Worm (Caenorhabditis elegans): ENCODE data around the gene elks-1.

Gene elks-1

DNA sequence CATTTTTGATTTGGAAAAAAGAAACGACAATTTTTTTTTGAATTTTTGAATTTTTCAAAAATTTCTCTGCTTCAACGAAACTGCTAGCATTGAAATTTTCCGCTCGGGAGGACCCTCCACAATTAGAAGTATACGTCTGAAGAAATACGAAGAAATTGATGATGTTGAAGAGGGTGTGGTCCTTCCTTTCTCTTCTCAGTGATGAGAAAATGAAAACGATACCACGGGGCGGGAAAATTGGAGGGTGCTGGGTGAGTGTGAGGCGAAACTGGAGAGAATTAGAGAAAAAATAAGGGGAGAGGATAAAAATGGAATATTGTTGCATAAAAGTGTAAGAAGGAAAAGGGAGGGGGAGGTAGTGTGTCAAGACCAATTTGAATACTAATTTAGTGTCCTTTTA, 2.2 kb upstream of the elks-1 start:
- TF ChIP-seq lin-15B (tag; optimal IDR thresholded peaks at IDR 0.05): no peak
- no peak for TF ChIP-seq unc-62 (GFP tag; optimal IDR thresholded peaks at IDR 0.05)
- no peak for TF ChIP-seq egl-5 (tag; optimal IDR thresholded peaks at IDR 0.05)
- TF ChIP-seq ama-1 (optimal IDR thresholded peaks at IDR 0.05): no peak
- TF ChIP-seq nfya-1 (tag; optimal IDR thresholded peaks at IDR 0.05; ENCODE audit: insufficient read depth): peak; percentile 0

DNA sequence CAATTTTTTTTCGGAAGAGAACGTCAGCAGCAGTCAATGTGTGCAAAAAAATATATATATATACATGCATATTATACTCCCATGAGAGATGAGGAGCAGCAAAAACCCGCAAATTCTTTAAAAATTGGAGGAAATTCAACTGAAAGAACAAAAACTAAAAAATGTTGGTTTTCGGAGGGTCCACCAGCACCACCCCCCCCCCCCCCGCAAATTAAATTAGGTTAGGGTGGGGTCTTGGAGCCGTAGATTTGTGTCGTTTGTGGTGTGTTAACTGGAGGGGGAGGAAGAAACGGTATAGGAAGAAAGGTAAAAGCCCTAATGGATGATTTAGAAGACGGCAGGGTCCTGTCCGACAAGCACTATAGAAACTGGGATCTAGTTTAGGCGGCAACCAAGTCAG, 1.5 kb downstream of the elks-1 start:
- no peak for TF ChIP-seq ceh-9 (tag; optimal IDR thresholded peaks at IDR 0.05)
- no peak for TF ChIP-seq ceh-82 (tag; optimal IDR thresholded peaks at IDR 0.05)
- TF ChIP-seq elt-3 (tag; optimal IDR thresholded peaks at IDR 0.05): no peak
- TF ChIP-seq nhr-67 (tag; optimal IDR thresholded peaks at IDR 0.05): no peak
- TF ChIP-seq lsy-12 (tag; optimal IDR thresholded peaks at IDR 0.05): no peak
- no peak for TF ChIP-seq tbx-2 (tag; optimal IDR thresholded peaks at IDR 0.05)
- no peak for TF ChIP-seq ama-1 (optimal IDR thresholded peaks at IDR 0.05)
- TF ChIP-seq hmg-11 (tag; optimal IDR thresholded peaks at IDR 0.05): no peak
- no peak for TF ChIP-seq nhr-76 (tag; optimal IDR thresholded peaks at IDR 0.05)
- TF ChIP-seq jun-1 (tag; optimal IDR thresholded peaks at IDR 0.05): no peak
- TF ChIP-seq nhr-28 (tag; optimal IDR thresholded peaks at IDR 0.05): no peak
- TF ChIP-seq pha-4 (tag; optimal IDR thresholded peaks at IDR 0.05): no peak
- TF ChIP-seq aly-2 (tag; optimal IDR thresholded peaks at IDR 0.05): no peak
- TF ChIP-seq lin-39 (tag; optimal IDR thresholded peaks at IDR 0.05): no peak
- no peak for TF ChIP-seq unc-62 (GFP tag; optimal IDR thresholded peaks at IDR 0.05)
- TF ChIP-seq ZK546.5 (tag; optimal IDR thresholded peaks at IDR 0.05): no peak

DNA sequence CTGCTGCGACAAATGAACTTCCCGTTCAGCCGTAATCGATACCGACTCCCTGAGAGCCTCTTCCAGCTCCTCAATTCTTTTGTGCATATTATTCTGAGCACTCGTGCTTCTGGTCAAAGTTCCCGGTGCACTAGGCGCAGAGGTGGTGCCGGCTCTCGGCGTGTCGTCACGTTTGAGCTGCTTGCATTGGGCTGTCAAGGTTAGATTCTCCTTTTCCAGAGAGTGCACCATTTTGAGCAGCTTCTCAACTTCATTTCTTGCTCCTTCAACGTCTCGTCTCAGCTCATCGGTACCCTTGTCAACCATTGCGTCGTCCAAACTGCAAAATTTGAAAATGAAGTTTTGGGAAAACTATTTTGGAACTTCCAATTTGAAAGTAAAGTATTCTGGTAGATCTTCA, 4.3 kb downstream of the elks-1 start:
- no peak for TF ChIP-seq R02D3.7 (tag; optimal IDR thresholded peaks at IDR 0.05)
- TF ChIP-seq ama-1 (optimal IDR thresholded peaks at IDR 0.05): no peak
- TF ChIP-seq ztf-4 (tag; optimal IDR thresholded peaks at IDR 0.05): no peak
- no peak for TF ChIP-seq ceh-9 (tag; optimal IDR thresholded peaks at IDR 0.05)
- no peak for TF ChIP-seq pha-4 (tag; optimal IDR thresholded peaks at IDR 0.05)
- no peak for TF ChIP-seq nfya-1 (tag; optimal IDR thresholded peaks at IDR 0.05; ENCODE audit: insufficient read depth)
- TF ChIP-seq tbx-2 (tag; optimal IDR thresholded peaks at IDR 0.05): no peak

DNA sequence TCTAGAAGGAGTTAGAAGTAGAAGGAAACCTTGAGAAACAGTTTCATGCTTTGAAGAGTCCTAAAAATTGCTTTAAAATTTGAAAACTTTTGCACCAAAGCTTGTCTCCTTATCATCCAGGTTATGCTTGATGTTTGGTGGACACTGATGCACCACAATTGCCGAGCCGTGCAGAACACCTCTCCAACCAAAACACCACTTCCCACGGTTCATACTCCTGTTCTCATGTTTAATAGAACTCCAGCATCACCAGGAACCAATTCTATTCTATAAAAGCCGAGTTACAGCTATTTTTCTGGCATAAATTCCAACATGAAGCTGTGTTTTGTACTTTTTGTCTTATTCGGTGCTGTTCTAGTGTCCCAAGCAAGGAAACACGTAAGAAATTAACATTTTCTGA, 8.7 kb downstream of the elks-1 start, which contains the start of gene F42A6.2:
Gene F42A6.2 (plus strand): TSS at position 301 of the 400 bp plus-strand sequence.
- TF ChIP-seq ztf-4 (tag; optimal IDR thresholded peaks at IDR 0.05): no peak
- no peak for TF ChIP-seq nhr-77 (tag; optimal IDR thresholded peaks at IDR 0.05)
- TF ChIP-seq lin-15B (tag; optimal IDR thresholded peaks at IDR 0.05): no peak
- TF ChIP-seq ZK546.5 (tag; optimal IDR thresholded peaks at IDR 0.05): no peak
- TF ChIP-seq nhr-25 (tag; optimal IDR thresholded peaks at IDR 0.05): no peak
- no peak for TF ChIP-seq ceh-9 (tag; optimal IDR thresholded peaks at IDR 0.05)
- no peak for TF ChIP-seq fkh-10 (GFP tag; optimal IDR thresholded peaks at IDR 0.05)
- TF ChIP-seq aly-2 (tag; optimal IDR thresholded peaks at IDR 0.05): no peak
- no peak for TF ChIP-seq nhr-12 (tag; optimal IDR thresholded peaks at IDR 0.05)
- TF ChIP-seq lin-39 (tag; optimal IDR thresholded peaks at IDR 0.05): no peak
- TF ChIP-seq skn-1 (tag; optimal IDR thresholded peaks at IDR 0.05): no peak
- no peak for TF ChIP-seq elt-1 (tag; optimal IDR thresholded peaks at IDR 0.05)
- no peak for TF ChIP-seq elt-2 (tag; optimal IDR thresholded peaks at IDR 0.05)
- TF ChIP-seq nfya-1 (tag; optimal IDR thresholded peaks at IDR 0.05; ENCODE audit: insufficient read depth): no peak
- no peak for TF ChIP-seq nhr-43 (tag; optimal IDR thresholded peaks at IDR 0.05; ENCODE audit: poor library complexity, severe bottlenecking)

DNA sequence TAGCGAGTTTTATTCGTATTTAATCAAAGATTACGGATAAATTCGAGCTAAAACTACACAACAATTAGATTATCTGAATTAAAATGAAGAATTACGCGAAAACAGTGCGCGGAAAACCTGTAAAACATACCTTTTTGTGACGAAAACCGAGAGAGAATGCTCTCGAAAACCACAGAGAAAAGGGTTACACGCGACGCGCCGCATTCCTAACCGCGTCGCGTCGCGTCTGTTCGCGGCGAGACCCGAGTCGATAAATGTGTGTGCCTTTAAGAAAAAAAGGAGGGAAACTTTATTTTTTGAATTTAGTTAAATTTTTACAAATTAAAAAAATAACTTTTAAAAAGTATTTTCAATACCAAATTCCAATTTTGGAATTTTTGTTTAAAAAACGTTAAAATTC, 11.2 kb downstream of the elks-1 start, which contains the start of gene hrpa-1:
Gene hrpa-1 (minus strand): TSS at position 192 of the 400 bp plus-strand sequence.
- TF ChIP-seq ceh-82 (tag; optimal IDR thresholded peaks at IDR 0.05) (peak; percentile 1), ceh-28 (tag; optimal IDR thresholded peaks at IDR 0.05) (peak; percentile 71), unc-62 (GFP tag; optimal IDR thresholded peaks at IDR 0.05) (no peak), nfya-1 (tag; optimal IDR thresholded peaks at IDR 0.05; ENCODE audit: insufficient read depth) (peak; percentile 95), nhr-28 (tag; optimal IDR thresholded peaks at IDR 0.05) (no peak), daf-12 (tag; optimal IDR thresholded peaks at IDR 0.05) (no peak), mml-1 (tag; optimal IDR thresholded peaks at IDR 0.05) (no peak), ztf-4 (tag; optimal IDR thresholded peaks at IDR 0.05) (no peak), nhr-25 (tag; optimal IDR thresholded peaks at IDR 0.05) (peak; percentile 66), fos-1 (tag; optimal IDR thresholded peaks at IDR 0.05) (no peak), fkh-2 (tag; optimal IDR thresholded peaks at IDR 0.05) (no peak), pha-4 (tag; optimal IDR thresholded peaks at IDR 0.05) (peak; percentile 91), hmg-11 (tag; optimal IDR thresholded peaks at IDR 0.05) (peak; percentile 45), R02D3.7 (tag; optimal IDR thresholded peaks at IDR 0.05) (peak; percentile 56), ceh-16 (tag; optimal IDR thresholded peaks at IDR 0.05) (no peak), snpc-4 (tag; optimal IDR thresholded peaks at IDR 0.05) (peak; percentile 68), skn-1 (tag; optimal IDR thresholded peaks at IDR 0.05) (peak; percentile 5), pqm-1 (tag; optimal IDR thresholded peaks at IDR 0.05) (peak; percentile 22), aly-2 (tag; optimal IDR thresholded peaks at IDR 0.05) (no peak), nhr-237 (tag; optimal IDR thresholded peaks at IDR 0.05) (no peak), lin-39 (tag; optimal IDR thresholded peaks at IDR 0.05) (peak; percentile 88), ZK546.5 (tag; optimal IDR thresholded peaks at IDR 0.05) (no peak), fkh-10 (GFP tag; optimal IDR thresholded peaks at IDR 0.05) (peak; percentile 58), tbx-2 (tag; optimal IDR thresholded peaks at IDR 0.05) (peak; percentile 5), nhr-76 (tag; optimal IDR thresholded peaks at IDR 0.05) (no peak), nhr-23 (tag; optimal IDR thresholded peaks at IDR 0.05) (peak; percentile 85), elt-1 (tag; optimal IDR thresholded peaks at IDR 0.05) (peak; percentile 30), egl-5 (tag; optimal IDR thresholded peaks at IDR 0.05) (peak; percentile 99), ama-1 (optimal IDR thresholded peaks at IDR 0.05) (peak; percentile 73), egl-27 (tag; optimal IDR thresholded peaks at IDR 0.05) (no peak), lin-15B (tag; optimal IDR thresholded peaks at IDR 0.05) (peak; percentile 93), jun-1 (tag; optimal IDR thresholded peaks at IDR 0.05) (peak; percentile 55), nhr-11 (tag; optimal IDR thresholded peaks at IDR 0.05) (no peak), ceh-9 (tag; optimal IDR thresholded peaks at IDR 0.05) (no peak)

Data from whole organism, L3 larva.